Worm (Caenorhabditis elegans): ENCODE measurements around the gene Y54G2A.10.

DNA sequence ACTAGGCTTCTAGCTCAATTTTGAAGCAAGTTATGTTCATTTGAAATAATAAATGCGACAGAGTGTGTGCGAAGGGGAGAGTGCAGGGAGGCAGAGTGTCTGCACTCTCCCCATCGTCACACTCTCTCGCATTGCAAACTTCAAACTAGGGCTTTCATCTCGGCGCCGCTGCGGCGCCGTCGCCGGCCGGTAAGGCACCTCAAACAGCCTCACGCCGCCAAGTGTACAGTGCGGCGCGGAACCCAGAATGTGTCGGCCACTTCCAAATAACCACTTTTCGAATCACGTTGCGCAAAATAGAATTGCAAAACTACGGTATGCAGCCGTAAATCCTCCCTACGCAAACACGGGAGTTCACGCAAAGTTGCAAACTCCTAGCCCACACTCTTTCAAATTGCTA, 49.8 kb downstream of the Y54G2A.10 start:
- TF ChIP-seq dao-5 (tag; optimal IDR thresholded peaks at IDR 0.05) = no peak
- TF ChIP-seq him-1 (tag; optimal IDR thresholded peaks at IDR 0.05) = no peak
- TF ChIP-seq W03F9.2 (tag; optimal IDR thresholded peaks at IDR 0.05) = no peak

All from whole organism, L4/young adult.